Fruit fly (Drosophila melanogaster) whole organism, prepupa: Measurements from ENCODE around the gene Dip-C.
A peak's percentile ranks its signal among the peaks of the same experiment; 100 is the strongest.

Experiments used
- Blimp-1 ChIP-seq: fragments of 200-800 bp; sonication (Bioruptor generic); optimal IDR thresholded peaks from 3 replicates; lab custom pipeline; 2017; ENCODE audit warnings: missing biosample characterization, missing genetic modification characterization, mild to moderate bottlenecking, moderate library complexity, missing genetic modification reagents
- CG10669 ChIP-seq: fragments of 200-800 bp; sonication (Bioruptor generic); optimal IDR thresholded peaks from 3 replicates; lab custom pipeline; 2018; ENCODE audit warnings: missing biosample characterization, mild to moderate bottlenecking, missing genetic modification characterization, moderate library complexity
- CG11294 ChIP-seq: fragments of 200-800 bp; sonication (Bioruptor generic); IDR thresholded peaks from 2 replicates; pipeline ENCODE4 v1.3.6; 2022; ENCODE audit warnings: missing biosample characterization, missing genetic modification characterization
- CG11762 ChIP-seq: fragments of 200-800 bp; sonication (Bioruptor generic); optimal IDR thresholded peaks from 3 replicates; lab custom pipeline; 2016; ENCODE audit warnings: missing biosample characterization, missing genetic modification characterization; ENCODE audit not compliant: insufficient read depth
- CG11902 ChIP-seq: fragments of 200-800 bp; sonication (Bioruptor generic); optimal IDR thresholded peaks from 3 replicates; lab custom pipeline; 2016; ENCODE audit warnings: missing biosample characterization, missing genetic modification characterization
- CG15336 ChIP-seq: fragments of 200-800 bp; sonication (Bioruptor generic); IDR thresholded peaks from 2 replicates; pipeline ENCODE4 v1.3.6; 2022; ENCODE audit warnings: missing biosample characterization, missing genetic modification characterization
- CG1621 ChIP-seq: fragments of 200-800 bp; sonication (Bioruptor generic); optimal IDR thresholded peaks from 3 replicates; lab custom pipeline; 2018; ENCODE audit warnings: missing biosample characterization, mild to moderate bottlenecking, missing genetic modification characterization
- CG16779 ChIP-seq: fragments of 200-800 bp; sonication (Bioruptor generic); optimal IDR thresholded peaks from 3 replicates; lab custom pipeline; 2017; ENCODE audit warnings: missing biosample characterization, mild to moderate bottlenecking, missing genetic modification characterization
- CG31627 ChIP-seq: fragments of 200-800 bp; sonication (Bioruptor generic); optimal IDR thresholded peaks from 3 replicates; lab custom pipeline; 2016; ENCODE audit warnings: missing biosample characterization, missing genetic modification characterization
- CG34406 ChIP-seq: fragments of 200-800 bp; sonication (Bioruptor generic); optimal IDR thresholded peaks from 3 replicates; lab custom pipeline; 2016; ENCODE audit warnings: missing biosample characterization, missing genetic modification characterization
- CG3919 ChIP-seq: fragments of 200-800 bp; sonication (Bioruptor generic); optimal IDR thresholded peaks from 3 replicates; lab custom pipeline; 2016; ENCODE audit warnings: missing biosample characterization, missing genetic modification characterization
- CG6163 ChIP-seq: fragments of 200-800 bp; sonication (Bioruptor generic); IDR thresholded peaks from 3 replicates; pipeline ENCODE4 v1.3.6; 2022; ENCODE audit warnings: missing biosample characterization, missing genetic modification characterization
- CG6276 ChIP-seq: fragments of 200-800 bp; sonication (Bioruptor generic); optimal IDR thresholded peaks from 2 replicates; lab custom pipeline; 2017; ENCODE audit warnings: missing biosample characterization, mild to moderate bottlenecking, missing genetic modification characterization
- CG6792 ChIP-seq: fragments of 200-800 bp; sonication (Bioruptor generic); optimal IDR thresholded peaks from 3 replicates; lab custom pipeline; 2016; ENCODE audit warnings: missing biosample characterization, missing genetic modification characterization
- CG6808 ChIP-seq: fragments of 200-800 bp; sonication (Bioruptor generic); optimal IDR thresholded peaks from 3 replicates; lab custom pipeline; 2017; ENCODE audit warnings: missing biosample characterization, missing genetic modification characterization, mild to moderate bottlenecking, moderate library complexity, missing genetic modification reagents
- CG6854 ChIP-seq: fragments of 200-800 bp; sonication (Bioruptor generic); optimal IDR thresholded peaks from 2 replicates; lab custom pipeline; 2017; ENCODE audit warnings: missing biosample characterization, mild to moderate bottlenecking, missing genetic modification characterization
- CG7368 ChIP-seq: fragments of 200-800 bp; sonication (Bioruptor generic); optimal IDR thresholded peaks from 3 replicates; lab custom pipeline; 2016; ENCODE audit warnings: missing biosample characterization, missing genetic modification characterization
- CG8119 ChIP-seq: fragments of 200-800 bp; sonication (Bioruptor generic); IDR thresholded peaks from 3 replicates; pipeline ENCODE4 v1.3.6; 2022; ENCODE audit warnings: missing biosample characterization, missing genetic modification characterization
- CG8319 ChIP-seq: fragments of 200-800 bp; sonication (Bioruptor generic); optimal IDR thresholded peaks from 3 replicates; lab custom pipeline; 2016; ENCODE audit warnings: missing biosample characterization, missing genetic modification characterization
- CG8632 ChIP-seq: fragments of 200-800 bp; sonication (Bioruptor generic); optimal IDR thresholded peaks from 3 replicates; lab custom pipeline; 2016; ENCODE audit warnings: missing biosample characterization, missing genetic modification characterization
- CG9139 ChIP-seq: fragments of 200-800 bp; sonication (Bioruptor generic); optimal IDR thresholded peaks from 3 replicates; lab custom pipeline; 2017; ENCODE audit warnings: missing biosample characterization, mild to moderate bottlenecking, missing genetic modification characterization
- Eip75B ChIP-seq: fragments of 200-800 bp; sonication (Bioruptor generic); optimal IDR thresholded peaks from 3 replicates; lab custom pipeline; 2016; ENCODE audit warnings: missing biosample characterization, missing genetic modification characterization
- Eip78C ChIP-seq: fragments of 200-800 bp; sonication (Bioruptor generic); peaks from one replicate; lab custom pipeline; 2016; ENCODE audit warnings: missing biosample characterization, missing genetic modification characterization
- Eip93F ChIP-seq: fragments of 200-800 bp; sonication (Bioruptor generic); optimal IDR thresholded peaks from 2 replicates; lab custom pipeline; 2016; ENCODE audit warnings: missing biosample characterization, mild to moderate bottlenecking, missing genetic modification characterization
- Ets21C ChIP-seq: fragments of 200-800 bp; sonication (Bioruptor generic); optimal IDR thresholded peaks from 3 replicates; lab custom pipeline; 2016; ENCODE audit warnings: missing biosample characterization, missing genetic modification characterization
- Ets96B ChIP-seq: fragments of 200-800 bp; optimal IDR thresholded peaks from 2 replicates; lab custom pipeline; 2019; ENCODE audit warnings: missing biosample characterization, mild to moderate bottlenecking, missing genetic modification characterization, moderate library complexity
- Gug ChIP-seq: fragments of 200-800 bp; sonication (Bioruptor generic); IDR thresholded peaks from 2 replicates; pipeline ENCODE4 v1.3.6; 2022; ENCODE audit warnings: missing biosample characterization, missing genetic modification characterization
- Hr38 ChIP-seq: sonication (Bioruptor generic); optimal IDR thresholded peaks from 2 replicates; lab custom pipeline; 2016; ENCODE audit warnings: missing biosample characterization, missing genetic modification characterization
- Hr4 ChIP-seq: fragments of 200-800 bp; sonication (Bioruptor generic); optimal IDR thresholded peaks from 3 replicates; lab custom pipeline; 2016; ENCODE audit warnings: missing biosample characterization, missing genetic modification characterization
- Lpt ChIP-seq: fragments of 200-800 bp; sonication (Bioruptor generic); optimal IDR thresholded peaks from 3 replicates; lab custom pipeline; 2016; ENCODE audit warnings: missing biosample characterization, missing genetic modification characterization
- Met ChIP-seq: fragments of 200-800 bp; sonication (Bioruptor generic); optimal IDR thresholded peaks from 3 replicates; lab custom pipeline; 2016; ENCODE audit warnings: missing biosample characterization, missing genetic modification characterization
- OdsH ChIP-seq: fragments of 200-800 bp; sonication (Bioruptor generic); optimal IDR thresholded peaks from 3 replicates; lab custom pipeline; 2016; ENCODE audit warnings: missing biosample characterization, missing genetic modification characterization
- Smox ChIP-seq: fragments of 200-800 bp; sonication (Bioruptor generic); optimal IDR thresholded peaks from 3 replicates; lab custom pipeline; 2016; ENCODE audit warnings: missing biosample characterization, missing genetic modification characterization
- Sox14 ChIP-seq: fragments of 200-800 bp; sonication (Bioruptor generic); optimal IDR thresholded peaks from 3 replicates; lab custom pipeline; 2016; ENCODE audit warnings: missing biosample characterization, missing genetic modification characterization
- Sox15 ChIP-seq: fragments of 200-800 bp; sonication (Bioruptor generic); optimal IDR thresholded peaks from 3 replicates; lab custom pipeline; 2016; ENCODE audit warnings: missing biosample characterization, missing genetic modification characterization
- achi ChIP-seq: fragments of 200-800 bp; sonication (Bioruptor generic); optimal IDR thresholded peaks from 3 replicates; lab custom pipeline; 2016; ENCODE audit warnings: missing biosample characterization, missing genetic modification characterization
- acj6 ChIP-seq: fragments of 200-800 bp; sonication (Bioruptor generic); optimal IDR thresholded peaks from 3 replicates; lab custom pipeline; 2016; ENCODE audit warnings: missing biosample characterization, missing genetic modification characterization
- dac ChIP-seq: fragments of 200-800 bp; sonication (Bioruptor generic); optimal IDR thresholded peaks from 2 replicates; lab custom pipeline; 2017; ENCODE audit warnings: missing biosample characterization, mild to moderate bottlenecking, missing genetic modification characterization
- eg ChIP-seq: fragments of 200-800 bp; sonication (Bioruptor generic); IDR thresholded peaks from 3 replicates; pipeline ENCODE4 v1.3.6; 2022; ENCODE audit warnings: missing biosample characterization, missing genetic modification characterization
- esn ChIP-seq: fragments of 200-800 bp; sonication (Bioruptor generic); optimal IDR thresholded peaks from 2 replicates; lab custom pipeline; 2016; ENCODE audit warnings: missing biosample characterization, mild to moderate bottlenecking, missing genetic modification characterization, moderate library complexity
- fd85E ChIP-seq: fragments of 200-800 bp; sonication (Bioruptor generic); optimal IDR thresholded peaks from 3 replicates; lab custom pipeline; 2016; ENCODE audit warnings: missing biosample characterization, missing genetic modification characterization
- fkh ChIP-seq: fragments of 200-800 bp; sonication (Bioruptor generic); optimal IDR thresholded peaks from 3 replicates; lab custom pipeline; 2017; ENCODE audit warnings: missing biosample characterization, mild to moderate bottlenecking, missing genetic modification characterization, moderate library complexity
- pdm3 ChIP-seq: fragments of 200-800 bp; sonication (Bioruptor generic); optimal IDR thresholded peaks from 3 replicates; lab custom pipeline; 2016; ENCODE audit warnings: missing biosample characterization, missing genetic modification characterization
- salr ChIP-seq, 2 experiments: fragments of 200-800 bp; sonication (Bioruptor generic); optimal IDR thresholded peaks; 3 replicates each; lab custom pipeline; 2016 to 2018; ENCODE audit warnings: missing biosample characterization in 2 of 2, missing genetic modification characterization in 2 of 2, mild to moderate bottlenecking in 1 of 2
- spab ChIP-seq: fragments of 200-800 bp; sonication (Bioruptor generic); optimal IDR thresholded peaks from 2 replicates; lab custom pipeline; 2017; ENCODE audit warnings: missing biosample characterization, mild to moderate bottlenecking, missing genetic modification characterization, missing genetic modification reagents
- svp ChIP-seq: fragments of 200-800 bp; sonication (Bioruptor generic); peaks from one replicate; lab custom pipeline; 2016; ENCODE audit warnings: missing biosample characterization, missing genetic modification characterization
- vri ChIP-seq: fragments of 200-800 bp; sonication (Bioruptor generic); optimal IDR thresholded peaks from 3 replicates; lab custom pipeline; 2016; ENCODE audit warnings: missing biosample characterization, mild to moderate bottlenecking, missing genetic modification characterization

Dip-C gene

dm6 chr3R:12450713-12451259 is 37.2 kb upstream of the Dip-C start:
- TF ChIP-seq Sox14 (no peak), Blimp-1 (GFP tag; lab: Kevin White, UChicago) (no peak), CG10669 (GFP tag; lab: Kevin White, UChicago) (no peak), CG6163 (GFP tag; lab: Robert Waterston, UW) (no peak), CG1621 (no peak), Gug (GFP tag; lab: Robert Waterston, UW) (no peak), CG6808 (no peak), Smox (no peak), fd85E (GFP tag; lab: Kevin White, UChicago) (no peak), svp (no peak), Hr38 (GFP tag; lab: Kevin White, UChicago) (no peak), Sox15 (GFP tag; lab: Kevin White, UChicago) (no peak), achi (GFP tag; lab: Kevin White, UChicago) (no peak), CG6276 (GFP tag; lab: Kevin White, UChicago) (no peak), CG11902 (GFP tag; lab: Kevin White, UChicago) (no peak), spab (GFP tag; lab: Kevin White, UChicago) (no peak), Eip93F (GFP tag; lab: Kevin White, UChicago) (peak; percentile 47), vri (GFP tag; lab: Kevin White, UChicago) (peak; percentile 81), CG6854 (GFP tag; lab: Kevin White, UChicago) (no peak), dac (no peak), fkh (GFP tag; lab: Kevin White, UChicago) (no peak), OdsH (GFP tag; lab: Kevin White, UChicago) (no peak), Eip78C (GFP tag; lab: Kevin White, UChicago) (peak; percentile 37)
- TF ChIP-seq, all 60 proteins: peak for 3

dm6 chr3R:12449617-12450242 is 36.2 kb upstream of the Dip-C start:
- no peak for TF ChIP-seq CG8119 (GFP tag; lab: Robert Waterston, UW)
- TF ChIP-seq CG6854 (GFP tag; lab: Kevin White, UChicago): peak; percentile 2
- TF ChIP-seq Met (GFP tag; lab: Kevin White, UChicago): no peak
- TF ChIP-seq CG9139 (GFP tag; lab: Kevin White, UChicago): peak; percentile 6
- no peak for TF ChIP-seq achi (GFP tag; lab: Kevin White, UChicago)
- TF ChIP-seq CG16779: no peak
- TF ChIP-seq Sox14: peak; percentile 21
- TF ChIP-seq Ets96B (tag; lab: Kevin White, UChicago): no peak
- TF ChIP-seq salr (GFP tag; optimal IDR thresholded peaks at IDR 0.05; lab: Kevin White, UChicago): no peak
- TF ChIP-seq CG6808: no peak
- TF ChIP-seq CG15336 (GFP tag; lab: Robert Waterston, UW): no peak
- TF ChIP-seq Blimp-1 (GFP tag; lab: Kevin White, UChicago): no peak
- no peak for TF ChIP-seq esn (GFP tag; lab: Kevin White, UChicago)
- TF ChIP-seq spab (GFP tag; lab: Kevin White, UChicago): peak; percentile 1
- TF ChIP-seq CG7368 (GFP tag; lab: Kevin White, UChicago): no peak
- no peak for TF ChIP-seq CG31627 (GFP tag; lab: Kevin White, UChicago)
- no peak for TF ChIP-seq Hr38 (GFP tag; lab: Kevin White, UChicago)
- TF ChIP-seq fd85E (GFP tag; lab: Kevin White, UChicago): no peak
- TF ChIP-seq CG8319 (GFP tag; lab: Kevin White, UChicago): no peak
- no peak for TF ChIP-seq vri (GFP tag; lab: Kevin White, UChicago)
- no peak for TF ChIP-seq Eip75B (GFP tag; lab: Kevin White, UChicago)
- no peak for TF ChIP-seq OdsH (GFP tag; lab: Kevin White, UChicago)
- no peak for TF ChIP-seq Lpt (GFP tag; lab: Kevin White, UChicago)
- TF ChIP-seq CG11762 (GFP tag; lab: Kevin White, UChicago): no peak
- peak; percentile 20 for TF ChIP-seq CG10669 (GFP tag; lab: Kevin White, UChicago)
- TF ChIP-seq Ets21C: no peak
- TF ChIP-seq svp: peak; percentile 94
- no peak for TF ChIP-seq CG8632
- no peak for TF ChIP-seq CG34406 (GFP tag; lab: Kevin White, UChicago)
- no peak for TF ChIP-seq acj6
- TF ChIP-seq Hr4 (GFP tag; lab: Kevin White, UChicago): no peak
- TF ChIP-seq CG11902 (GFP tag; lab: Kevin White, UChicago): no peak
- no peak for TF ChIP-seq Gug (GFP tag; lab: Robert Waterston, UW)
- TF ChIP-seq CG3919 (GFP tag; lab: Kevin White, UChicago): peak; percentile 21
- no peak for TF ChIP-seq pdm3 (GFP tag; lab: Kevin White, UChicago)
- no peak for TF ChIP-seq CG11294 (GFP tag; lab: Robert Waterston, UW)
- TF ChIP-seq CG6163 (GFP tag; lab: Robert Waterston, UW): no peak
- no peak for TF ChIP-seq CG6792 (GFP tag; lab: Kevin White, UChicago)
- TF ChIP-seq CG6276 (GFP tag; lab: Kevin White, UChicago): no peak
- TF ChIP-seq eg (GFP tag; lab: Robert Waterston, UW): no peak
